Worm (Caenorhabditis elegans) whole organism, L1 larva: Measurements from ENCODE around the gene R11D1.1.

Experiments
- C04F5.9 ChIP-seq: sonication (generic microtip); optimal IDR thresholded peaks from 2 replicates; lab custom pipeline; 2016; ENCODE audit warnings: missing genetic modification characterization, missing compliant biosample characterization
- C34B4.2 ChIP-seq: sonication (generic microtip); optimal IDR thresholded peaks from 2 replicates; lab custom pipeline; 2017; ENCODE audit warnings: mild to moderate bottlenecking, missing genetic modification characterization, missing compliant biosample characterization
- aly-2 ChIP-seq: fragments of 150-350 bp; optimal IDR thresholded peaks from 2 replicates; lab custom pipeline; 2014; ENCODE audit warnings: missing biosample characterization, missing genetic modification characterization
- ama-1 ChIP-seq: fragments of 150-350 bp; optimal IDR thresholded peaks from 2 replicates; lab custom pipeline; 2014
- ceh-88 ChIP-seq: fragments of 200-800 bp; sonication (Bioruptor generic); IDR thresholded peaks from 2 replicates; pipeline ENCODE4 v1.3.6; 2022; ENCODE audit warnings: missing genetic modification characterization, missing compliant biosample characterization
- dpl-1 ChIP-seq, 3 experiments: fragments of 150-350 bp in 2 of 3; sonication (generic microtip) in 1 of 3; optimal IDR thresholded peaks; 2 replicates each; lab custom pipeline; 2014 to 2017; ENCODE audit warnings: missing biosample characterization in 3 of 3, missing genetic modification characterization in 3 of 3, missing genetic modification reagents in 3 of 3
- elt-3 ChIP-seq, 6 experiments: fragments of 150-350 bp in 1 of 6; sonication (generic microtip); optimal IDR thresholded peaks; 2 replicates each; lab custom pipeline; 2017 to 2018; ENCODE audit warnings: missing biosample characterization in 6 of 6, missing genetic modification characterization in 6 of 6, inconsistent platforms in 1 of 6
- fkh-4 ChIP-seq: sonication (generic microtip); optimal IDR thresholded peaks from 2 replicates; lab custom pipeline; 2016; ENCODE audit warnings: missing compliant biosample characterization, missing genetic modification characterization, borderline replicate concordance
- mep-1 ChIP-seq: fragments of 150-350 bp; optimal IDR thresholded peaks from 2 replicates; lab custom pipeline; 2014; ENCODE audit warnings: missing biosample characterization, missing genetic modification characterization
- skn-1 ChIP-seq: fragments of 150-350 bp; optimal IDR thresholded peaks from 2 replicates; lab custom pipeline; 2014; ENCODE audit warnings: missing biosample characterization, missing genetic modification characterization
- snpc-4 ChIP-seq: fragments of 150-350 bp; optimal IDR thresholded peaks from 2 replicates; lab custom pipeline; 2014; ENCODE audit warnings: missing biosample characterization, missing genetic modification characterization
- unc-130 ChIP-seq: fragments of 150-350 bp; optimal IDR thresholded peaks from 2 replicates; lab custom pipeline; 2017; ENCODE audit warnings: missing biosample characterization, missing genetic modification characterization, inconsistent platforms
- xbp-1 ChIP-seq: sonication (generic microtip); optimal IDR thresholded peaks from 2 replicates; lab custom pipeline; 2016; ENCODE audit warnings: missing genetic modification characterization, missing compliant biosample characterization

ce11 chrV:12747856-12748255 is 43.7 kb downstream of the R11D1.1 start, which contains the start of gene C15C8.5:
- no peak for TF ChIP-seq snpc-4
- TF ChIP-seq aly-2 (tag; lab: Kevin White, UChicago), result no peak
- no peak for TF ChIP-seq xbp-1 (tag; lab: Kevin White, UChicago)
- TF ChIP-seq mep-1 (tag; lab: Kevin White, UChicago), result no peak
- no peak for TF ChIP-seq skn-1 (tag; lab: Kevin White, UChicago)
- no peak for TF ChIP-seq dpl-1 (GFP tag; optimal IDR thresholded peaks at IDR 0.05; lab: Kevin White, UChicago)
- no peak for TF ChIP-seq C34B4.2 (tag; lab: Kevin White, UChicago)
- TF ChIP-seq C04F5.9 (tag; lab: Kevin White, UChicago), result no peak
- no peak for TF ChIP-seq elt-3 (tag; optimal IDR thresholded peaks at IDR 0.05; lab: Kevin White, UChicago)
- TF ChIP-seq unc-130 (tag; lab: Kevin White, UChicago), result no peak
- TF ChIP-seq ama-1 (lab: Kevin White, UChicago), result no peak
- no peak for TF ChIP-seq fkh-4 (tag; lab: Kevin White, UChicago)
- TF ChIP-seq ceh-88 (GFP tag; lab: Robert Waterston, UW), result no peak
